Worm (Caenorhabditis elegans) whole organism, early embryonic: ENCODE results near the gene chpf-2.

Experiments used
- B0310.2 ChIP-seq: sonication (generic microtip); optimal IDR thresholded peaks from 2 replicates; lab custom pipeline; 2016; ENCODE audit warnings: mild to moderate bottlenecking, missing genetic modification characterization, missing compliant biosample characterization
- ama-1 ChIP-seq: fragments of 150-350 bp; optimal IDR thresholded peaks from 2 replicates; lab custom pipeline; 2014
- ceh-36 ChIP-seq: sonication (generic microtip); optimal IDR thresholded peaks from 2 replicates; lab custom pipeline; 2016; ENCODE audit warnings: missing genetic modification characterization, inconsistent platforms, missing compliant biosample characterization
- flt-1 ChIP-seq: fragments of 200-800 bp; sonication (Bioruptor generic); IDR thresholded peaks from 2 replicates; pipeline ENCODE4 v1.3.6; 2022; ENCODE audit warnings: missing genetic modification characterization, missing compliant biosample characterization
- hnd-1 ChIP-seq: sonication (generic microtip); optimal IDR thresholded peaks from 2 replicates; lab custom pipeline; 2016; ENCODE audit warnings: missing genetic modification characterization, missing compliant biosample characterization
- pes-1 ChIP-seq: fragments of 200-800 bp; sonication (Bioruptor generic); IDR thresholded peaks from 2 replicates; pipeline ENCODE4 v1.3.6; 2022; ENCODE audit warnings: missing genetic modification reagents, missing genetic modification characterization, missing compliant biosample characterization
- sea-1 ChIP-seq: fragments of 200-800 bp; sonication (Bioruptor generic); conservative IDR thresholded peaks from 2 replicates; pipeline ENCODE4 v1.3.6; 2022; ENCODE audit warnings: missing genetic modification characterization, missing compliant biosample characterization

ce11 chrV:3044837-3045236 lies 5.7 kb upstream of the chpf-2 start, which contains the start of gene F59D6.1:
- TF ChIP-seq B0310.2 (tag; lab: Kevin White, UChicago) (no peak), flt-1 (no peak), sea-1 (GFP tag; lab: Robert Waterston, UW) (no peak), ama-1 (lab: Kevin White, UChicago) (no peak), hnd-1 (tag; lab: Kevin White, UChicago) (no peak), pes-1 (GFP tag; lab: Robert Waterston, UW) (no peak), ceh-36 (tag; lab: Kevin White, UChicago) (no peak)
